Fruit fly (Drosophila melanogaster) whole organism, embryonic: Measurements from ENCODE around the gene fzy.
A peak's percentile ranks its signal among the peaks of the same experiment; 100 is the strongest.

ENCODE experiments used
- Aef1 ChIP-seq: fragments of 200-800 bp; sonication (Bioruptor generic); IDR thresholded peaks from 3 replicates; pipeline ENCODE4 v1.3.6; 2022; ENCODE audit warnings: missing biosample characterization, missing genetic modification characterization
- CG12219 ChIP-seq: fragments of 200-800 bp; sonication (Bioruptor generic); optimal IDR thresholded peaks from 3 replicates; lab custom pipeline; 2018; ENCODE audit warnings: missing biosample characterization, mild to moderate bottlenecking, missing genetic modification characterization
- CG12236 ChIP-seq: fragments of 200-800 bp; sonication (Bioruptor generic); optimal IDR thresholded peaks from 2 replicates; lab custom pipeline; 2016; ENCODE audit warnings: missing biosample characterization, missing genetic modification characterization
- CG12391 ChIP-seq: fragments of 200-800 bp; sonication (Bioruptor generic); optimal IDR thresholded peaks from 3 replicates; lab custom pipeline; 2018; ENCODE audit warnings: missing biosample characterization, mild to moderate bottlenecking, missing genetic modification characterization, moderate library complexity
- CG15073 ChIP-seq: fragments of 200-800 bp; sonication (Bioruptor generic); optimal IDR thresholded peaks from 2 replicates; lab custom pipeline; 2016; ENCODE audit warnings: missing biosample characterization, missing genetic modification characterization
- CG15479 ChIP-seq: fragments of 200-800 bp; sonication (Bioruptor generic); optimal IDR thresholded peaks from 3 replicates; lab custom pipeline; 2019; ENCODE audit warnings: missing biosample characterization, mild to moderate bottlenecking, missing genetic modification characterization, moderate library complexity
- CG16779 ChIP-seq: fragments of 200-800 bp; sonication (Bioruptor generic); IDR thresholded peaks from 2 replicates; pipeline ENCODE4 v1.3.6; 2022; ENCODE audit warnings: missing biosample characterization, missing genetic modification characterization
- CG18011 ChIP-seq: fragments of 200-800 bp; sonication (Bioruptor generic); optimal IDR thresholded peaks from 2 replicates; lab custom pipeline; 2017; ENCODE audit warnings: missing biosample characterization, missing genetic modification characterization, mild to moderate bottlenecking, moderate library complexity, missing genotype
- CG1832 ChIP-seq: fragments of 200-800 bp; sonication (Bioruptor generic); optimal IDR thresholded peaks from 2 replicates; lab custom pipeline; 2017; ENCODE audit warnings: missing biosample characterization, mild to moderate bottlenecking, missing genetic modification characterization, inconsistent platforms
- CG18619 ChIP-seq: fragments of 200-800 bp; sonication (Bioruptor generic); optimal IDR thresholded peaks from 3 replicates; lab custom pipeline; 2017; ENCODE audit warnings: missing biosample characterization, mild to moderate bottlenecking, missing genetic modification characterization
- CG2129 ChIP-seq: fragments of 200-800 bp; sonication (Bioruptor generic); IDR thresholded peaks from 2 replicates; pipeline ENCODE4 v1.3.6; 2022; ENCODE audit warnings: missing biosample characterization, missing genetic modification characterization; ENCODE audit not compliant: partially characterized antibody
- CG2199 ChIP-seq: fragments of 200-800 bp; sonication (Bioruptor generic); IDR thresholded peaks from 3 replicates; pipeline ENCODE4 v1.3.6; 2022; ENCODE audit warnings: missing biosample characterization, missing genetic modification characterization
- CG2202 ChIP-seq: fragments of 200-800 bp; sonication (Bioruptor generic); optimal IDR thresholded peaks from 2 replicates; lab custom pipeline; 2018; ENCODE audit warnings: missing biosample characterization, mild to moderate bottlenecking, missing genetic modification characterization
- CG2712 ChIP-seq: fragments of 200-800 bp; optimal IDR thresholded peaks from 3 replicates; lab custom pipeline; 2019; ENCODE audit warnings: missing biosample characterization, mild to moderate bottlenecking, missing genetic modification characterization, moderate library complexity
- CG42726 ChIP-seq: fragments of 200-800 bp; sonication (Bioruptor generic); IDR thresholded peaks from 2 replicates; pipeline ENCODE4 v1.3.6; 2022; ENCODE audit warnings: missing biosample characterization, missing genetic modification characterization; ENCODE audit not compliant: partially characterized antibody
- CG43689 ChIP-seq: fragments of 200-800 bp; sonication (Bioruptor generic); IDR thresholded peaks from 2 replicates; pipeline ENCODE4 v1.3.6; 2022; ENCODE audit warnings: missing biosample characterization, missing genetic modification characterization
- CG4707 ChIP-seq: fragments of 200-800 bp; sonication (Bioruptor generic); optimal IDR thresholded peaks from 2 replicates; lab custom pipeline; 2018; ENCODE audit warnings: missing biosample characterization, mild to moderate bottlenecking, missing genetic modification characterization, moderate library complexity
- CG4820 ChIP-seq: fragments of 200-800 bp; sonication (Bioruptor generic); optimal IDR thresholded peaks from 3 replicates; lab custom pipeline; 2016; ENCODE audit warnings: missing biosample characterization, missing genetic modification characterization
- CG5953 ChIP-seq: fragments of 200-800 bp; sonication (Bioruptor generic); IDR thresholded peaks from 2 replicates; pipeline ENCODE4 v1.3.6; 2022; ENCODE audit warnings: missing biosample characterization, missing genetic modification characterization
- CG6813 ChIP-seq: fragments of 200-800 bp; sonication (Bioruptor generic); optimal IDR thresholded peaks from 2 replicates; lab custom pipeline; 2017; ENCODE audit warnings: missing biosample characterization, missing genetic modification characterization, mild to moderate bottlenecking, moderate library complexity, missing genetic modification reagents
- CG9797 ChIP-seq: fragments of 200-800 bp; sonication (Bioruptor generic); optimal IDR thresholded peaks from 3 replicates; lab custom pipeline; 2018; ENCODE audit warnings: missing biosample characterization, mild to moderate bottlenecking, missing genetic modification characterization
- CTCF ChIP-seq: fragments of 200-800 bp; sonication (Bioruptor generic); optimal IDR thresholded peaks from 2 replicates; lab custom pipeline; 2017; ENCODE audit warnings: missing biosample characterization, mild to moderate bottlenecking, missing genetic modification characterization, moderate library complexity
- D ChIP-seq, 2 experiments: fragments of 200-800 bp in 1 of 2; fragments of >200 bp in 1 of 2; sonication (Bioruptor generic) in 1 of 2; optimal IDR thresholded peaks; 2 replicates in 1 of 2; 3 replicates in 1 of 2; lab custom pipeline; 2017; ENCODE audit warnings: mild to moderate bottlenecking in 1 of 2, missing biosample characterization in 1 of 2, missing genetic modification characterization in 1 of 2, missing genetic modification reagents in 1 of 2
- Dad ChIP-seq: fragments of 200-800 bp; sonication (Bioruptor generic); optimal IDR thresholded peaks from 3 replicates; lab custom pipeline; 2016; ENCODE audit warnings: missing biosample characterization, missing genetic modification characterization
- Dip2 ChIP-seq: fragments of 200-800 bp; sonication (Bioruptor generic); IDR thresholded peaks from 2 replicates; pipeline ENCODE4 v1.3.6; 2022; ENCODE audit warnings: missing biosample characterization, missing genetic modification characterization
- HmgD ChIP-seq: fragments of 200-800 bp; sonication (Bioruptor generic); optimal IDR thresholded peaks from 3 replicates; lab custom pipeline; 2016; ENCODE audit warnings: missing biosample characterization, missing genetic modification characterization
- Hr51 ChIP-seq, 2 experiments: fragments of 200-800 bp; sonication (Bioruptor generic); optimal IDR thresholded peaks; 2 replicates in 1 of 2; 3 replicates in 1 of 2; lab custom pipeline; 2016 to 2018; ENCODE audit warnings: missing biosample characterization in 2 of 2, missing genetic modification characterization in 2 of 2, mild to moderate bottlenecking in 1 of 2, moderate library complexity in 1 of 2
- Opbp ChIP-seq: fragments of 200-800 bp; sonication (Bioruptor generic); IDR thresholded peaks from 3 replicates; pipeline ENCODE4 v1.3.6; 2022; ENCODE audit warnings: missing biosample characterization, missing genetic modification characterization; ENCODE audit not compliant: partially characterized antibody
- Stat92E ChIP-seq, 3 experiments: fragments of >200 bp in 2 of 3; fragments of 200-800 bp in 1 of 3; sonication (Bioruptor generic) in 1 of 3; optimal IDR thresholded peaks; 2 replicates each; lab custom pipeline; 2017 to 2019; ENCODE audit warnings: missing biosample characterization in 3 of 3, missing genetic modification characterization in 3 of 3, mild to moderate bottlenecking in 1 of 3, moderate library complexity in 1 of 3
- Xbp1 ChIP-seq: fragments of 200-800 bp; sonication (Bioruptor generic); optimal IDR thresholded peaks from 3 replicates; lab custom pipeline; 2016; ENCODE audit warnings: missing biosample characterization, mild to moderate bottlenecking, missing genetic modification characterization
- Xrp1 ChIP-seq: fragments of 200-800 bp; sonication (Bioruptor generic); IDR thresholded peaks from 2 replicates; pipeline ENCODE4 v1.3.6; 2022; ENCODE audit warnings: missing biosample characterization, missing genetic modification characterization
- bsh ChIP-seq, 2 experiments: fragments of 200-800 bp; sonication (Bioruptor generic); optimal IDR thresholded peaks; 2 replicates each; lab custom pipeline; 2017 to 2018; ENCODE audit warnings: mild to moderate bottlenecking in 2 of 2, missing biosample characterization in 2 of 2, missing genetic modification characterization in 2 of 2, moderate library complexity in 1 of 2
- crol ChIP-seq: fragments of 200-800 bp; sonication (Bioruptor generic); IDR thresholded peaks from 2 replicates; pipeline ENCODE4 v1.3.6; 2022; ENCODE audit warnings: missing biosample characterization, missing genetic modification characterization
- ewg ChIP-seq: fragments of 200-800 bp; sonication (Bioruptor generic); optimal IDR thresholded peaks from 3 replicates; lab custom pipeline; 2017; ENCODE audit warnings: mild to moderate bottlenecking, missing biosample characterization, missing genetic modification reagents, missing genetic modification characterization
- grn ChIP-seq: fragments of 200-800 bp; sonication (Bioruptor generic); optimal IDR thresholded peaks from 3 replicates; lab custom pipeline; 2017; ENCODE audit warnings: missing biosample characterization, missing genetic modification characterization
- her ChIP-seq: fragments of 200-800 bp; sonication (Bioruptor generic); optimal IDR thresholded peaks from 2 replicates; lab custom pipeline; 2016; ENCODE audit warnings: missing biosample characterization, missing genetic modification characterization
- knrl ChIP-seq: fragments of 200-800 bp; sonication (Bioruptor generic); IDR thresholded peaks from 3 replicates; pipeline ENCODE4 v1.3.6; 2022; ENCODE audit warnings: missing biosample characterization, missing genetic modification characterization; ENCODE audit not compliant: partially characterized antibody
- nom ChIP-seq: fragments of 200-800 bp; sonication (Bioruptor generic); optimal IDR thresholded peaks from 2 replicates; lab custom pipeline; 2017; ENCODE audit warnings: missing biosample characterization, missing genetic modification characterization, mild to moderate bottlenecking, moderate library complexity, missing genetic modification reagents
- pfk ChIP-seq: fragments of 200-800 bp; sonication (Bioruptor generic); optimal IDR thresholded peaks from 2 replicates; lab custom pipeline; 2018; ENCODE audit warnings: missing biosample characterization, mild to moderate bottlenecking, missing genetic modification characterization, moderate library complexity
- sc ChIP-seq, 3 experiments: fragments of >200 bp in 2 of 3; fragments of 200-800 bp in 1 of 3; sonication (Bioruptor generic) in 1 of 3; optimal IDR thresholded peaks; 2 replicates in 2 of 3; 3 replicates in 1 of 3; lab custom pipeline; 2017; ENCODE audit warnings: mild to moderate bottlenecking in 1 of 3, missing biosample characterization in 1 of 3, missing genetic modification characterization in 1 of 3, missing genetic modification reagents in 1 of 3
- sens ChIP-seq: fragments of 200-800 bp; sonication (Bioruptor generic); peaks from one replicate; lab custom pipeline; 2016; ENCODE audit warnings: missing biosample characterization, missing genetic modification characterization
- stwl ChIP-seq: fragments of 200-800 bp; sonication (Bioruptor generic); optimal IDR thresholded peaks from 3 replicates; lab custom pipeline; 2018; ENCODE audit warnings: missing biosample characterization, mild to moderate bottlenecking, missing genetic modification characterization, moderate library complexity

The fzy gene

DNA sequence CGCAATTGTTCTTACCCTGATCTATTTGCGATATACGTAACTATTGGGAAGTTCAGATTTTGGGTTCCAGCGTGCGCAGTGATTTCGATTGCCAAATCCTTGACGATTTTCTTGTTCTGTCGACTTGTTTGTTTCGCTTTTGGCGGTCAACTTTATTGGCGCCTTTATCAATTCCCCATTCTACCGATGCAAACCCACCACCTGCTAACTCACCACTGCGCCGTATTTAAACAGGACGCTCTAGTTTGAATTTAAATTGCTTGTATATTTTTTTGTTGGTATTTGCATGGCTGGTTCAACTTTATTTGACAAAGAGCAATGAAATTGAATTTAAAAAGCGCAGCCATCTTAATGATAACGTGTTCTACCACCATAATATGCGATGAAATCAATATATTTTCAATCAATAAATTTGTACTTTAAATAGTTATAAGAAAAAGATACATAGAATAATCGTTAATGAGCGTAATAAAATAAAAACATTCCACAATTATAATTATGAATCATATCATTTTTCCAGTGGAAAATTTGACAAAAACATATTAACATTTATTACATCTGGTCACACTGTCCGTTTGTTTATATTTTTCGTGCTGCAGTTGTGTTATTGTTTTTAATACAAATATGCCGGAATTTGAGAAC, 49.1 kb upstream of the fzy start, which contains the start of the genes twe and CG4935 (continued):
- TF ChIP-seq CG6813 (no peak), CTCF (GFP tag; lab: Kevin White, UChicago) (peak; percentile 37), Stat92E (GFP tag; optimal IDR thresholded peaks at IDR 0.05; lab: Kevin White, UChicago) (no peak), Xbp1 (GFP tag; lab: Kevin White, UChicago) (peak; percentile 48), CG4820 (GFP tag; lab: Kevin White, UChicago) (no peak), CG12391 (peak; percentile 18), CG9797 (GFP tag; lab: Kevin White, UChicago) (peak; percentile 19)

DNA sequence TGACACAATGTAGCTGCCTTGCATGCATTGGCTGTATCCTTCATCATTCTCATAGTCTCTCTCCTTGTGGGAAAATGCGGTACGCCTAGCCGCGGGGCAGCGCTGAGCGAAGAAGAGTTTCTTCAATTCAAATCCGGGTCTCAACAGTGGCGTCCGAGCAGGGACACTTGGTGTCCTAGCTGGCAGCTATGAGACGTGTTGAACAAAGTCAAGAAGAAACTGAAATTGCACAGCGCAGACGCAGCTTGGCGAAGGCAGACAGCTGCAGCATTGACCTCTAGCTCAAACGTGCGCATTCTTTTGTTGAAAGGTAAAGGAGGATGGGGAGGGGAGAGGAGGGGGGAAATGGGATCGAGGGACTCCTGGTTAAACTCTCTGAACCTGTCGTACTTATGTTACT, 47.0 kb upstream of the fzy start:
- TF ChIP-seq HmgD (no peak), CG16779 (GFP tag; lab: Robert Waterston, UW) (peak; percentile 32; the same call in 1 of the 2 replicates), CG15073 (GFP tag; lab: Kevin White, UChicago) (peak; percentile 86), Dip2 (GFP tag; lab: Robert Waterston, UW) (no peak), knrl (GFP tag; lab: Robert Waterston, UW) (peak; percentile 14; the same call in 1 of the 3 replicates), crol (GFP tag; lab: Robert Waterston, UW) (peak; percentile 57; the same call in 1 of the 2 replicates), stwl (peak; percentile 36), her (GFP tag; lab: Kevin White, UChicago) (no peak), CG1832 (GFP tag; lab: Kevin White, UChicago) (peak; percentile 15), CG2199 (0 out of 3 replicates have a peak, but pooled peaks have one; percentile 72), CG5953 (GFP tag; lab: Robert Waterston, UW) (0 out of 2 replicates have a peak, but pooled peaks have one; percentile 36), CG18619 (GFP tag; lab: Kevin White, UChicago) (no peak), ewg (GFP tag; lab: Kevin White, UChicago) (peak; percentile 19), CG43689 (no peak), D (optimal IDR thresholded peaks at IDR 0.05; lab: Kevin White, UChicago) (peak; percentile 4), D (GFP tag; optimal IDR thresholded peaks at IDR 0.05; lab: Kevin White, UChicago) (no peak), CG18011 (peak; percentile 94), CG15479 (GFP tag; lab: Kevin White, UChicago) (peak; percentile 11)

DNA sequence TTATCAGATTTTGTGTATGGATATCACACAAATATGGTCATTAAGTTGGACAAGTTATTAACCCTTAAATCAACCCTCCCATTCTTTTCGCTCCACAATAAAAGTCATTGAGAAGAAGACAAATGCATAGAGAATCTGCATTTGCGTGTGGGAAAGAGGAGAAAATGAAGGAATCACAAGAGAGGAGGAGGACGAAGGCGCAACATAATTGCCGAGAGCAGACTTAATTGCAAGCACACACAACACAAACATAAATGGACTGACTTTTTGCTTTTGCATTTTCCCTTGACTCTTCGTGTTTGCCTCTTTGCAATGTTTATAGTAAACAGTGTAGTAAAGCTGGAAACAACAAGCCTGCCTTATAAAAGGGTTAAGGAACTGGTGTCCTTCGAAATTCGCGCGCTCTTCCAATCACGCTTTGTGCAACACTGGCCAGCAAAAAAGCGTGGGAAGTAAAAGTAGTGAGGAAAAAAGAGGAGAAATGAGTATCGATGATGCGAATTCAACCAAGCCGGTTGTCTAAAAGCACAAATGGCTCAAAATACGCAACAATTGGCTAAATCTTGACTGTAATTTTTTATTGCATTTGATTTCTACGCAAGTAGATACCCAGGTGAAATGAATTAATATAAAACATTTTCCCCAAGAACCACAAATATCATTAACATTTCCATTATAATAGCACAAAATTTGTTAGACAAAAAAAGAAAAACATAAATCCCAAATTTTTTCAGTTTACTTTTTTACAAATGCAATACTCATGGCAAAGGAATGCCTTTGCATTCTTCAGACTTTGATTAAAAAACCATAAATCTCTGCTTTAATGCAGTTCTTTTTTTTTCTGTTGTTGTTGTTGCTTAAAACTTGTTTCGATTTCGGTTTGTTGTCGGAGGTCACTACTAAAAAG, 43.3 kb upstream of the fzy start:
- no peak for TF ChIP-seq CG4707
- TF ChIP-seq CG42726 (GFP tag; lab: Robert Waterston, UW) = no peak
- TF ChIP-seq bsh (GFP tag; optimal IDR thresholded peaks at IDR 0.05; lab: Kevin White, UChicago) = no peak
- TF ChIP-seq sens (GFP tag; lab: Kevin White, UChicago) = peak; percentile 75
- TF ChIP-seq CG12236 (GFP tag; lab: Kevin White, UChicago) = no peak
- TF ChIP-seq nom = peak; percentile 27

DNA sequence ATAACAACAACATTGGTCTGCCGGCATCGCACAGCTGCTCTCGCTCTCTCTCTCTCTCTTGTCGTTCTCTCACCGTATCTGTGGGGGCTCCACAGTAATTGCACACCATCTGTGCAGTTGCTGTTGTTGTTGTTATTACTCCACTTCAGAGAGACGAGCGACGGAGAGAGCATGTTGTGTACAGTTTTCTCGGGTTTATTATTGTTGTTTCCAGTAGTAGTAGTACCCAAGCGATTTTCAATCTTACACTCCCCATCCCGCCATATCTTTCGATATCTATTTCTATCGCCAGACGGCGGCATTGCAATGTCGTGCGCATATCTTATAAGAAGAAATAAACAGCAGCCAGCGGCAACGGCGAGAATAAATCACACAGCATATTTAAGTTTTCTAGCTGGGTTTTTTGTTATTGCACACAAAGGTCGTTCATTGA, 42.6 kb upstream of the fzy start:
- peak; percentile 73 for TF ChIP-seq grn (GFP tag; lab: Kevin White, UChicago)
- no peak for TF ChIP-seq Aef1 (GFP tag; lab: Robert Waterston, UW)
- no peak for TF ChIP-seq CG2129 (GFP tag; lab: Robert Waterston, UW)
- TF ChIP-seq pfk = peak; percentile 66
- TF ChIP-seq CG15479 (GFP tag; lab: Kevin White, UChicago) = peak; percentile 32
- no peak for TF ChIP-seq CG2712 (tag; lab: Kevin White, UChicago)
- TF ChIP-seq CG4820 (GFP tag; lab: Kevin White, UChicago) = no peak
- TF ChIP-seq Dad (GFP tag; lab: Kevin White, UChicago) = no peak
- TF ChIP-seq Xrp1 (GFP tag; lab: Robert Waterston, UW) = no peak
- no peak for TF ChIP-seq sc (optimal IDR thresholded peaks at IDR 0.05; lab: Kevin White, UChicago)
- no peak for TF ChIP-seq sc (GFP tag; optimal IDR thresholded peaks at IDR 0.05; lab: Kevin White, UChicago)
- TF ChIP-seq CG2202 (tag; lab: Kevin White, UChicago) = no peak
- no peak for TF ChIP-seq CG12219 (GFP tag; lab: Kevin White, UChicago)
- TF ChIP-seq Hr51 (GFP tag; optimal IDR thresholded peaks at IDR 0.05; lab: Kevin White, UChicago) = no peak
- TF ChIP-seq Opbp = no peak
